Worm (Caenorhabditis elegans) whole organism, early embryonic: Measurements from ENCODE around the gene mam-5.

Experiments used
- B0310.2 ChIP-seq: sonication (generic microtip); optimal IDR thresholded peaks from 2 replicates; lab custom pipeline; 2016; ENCODE audit warnings: mild to moderate bottlenecking, missing genetic modification characterization, missing compliant biosample characterization
- aly-1 ChIP-seq: sonication (generic microtip); optimal IDR thresholded peaks from 2 replicates; lab custom pipeline; 2016; ENCODE audit warnings: missing genetic modification characterization, missing compliant biosample characterization
- ama-1 ChIP-seq: fragments of 150-350 bp; optimal IDR thresholded peaks from 2 replicates; lab custom pipeline; 2014
- hmbx-1 ChIP-seq: sonication (generic microtip); optimal IDR thresholded peaks from 2 replicates; lab custom pipeline; 2016; ENCODE audit warnings: mild to moderate bottlenecking, missing genetic modification characterization, missing compliant biosample characterization
- tbx-37 ChIP-seq: fragments of 200-800 bp; sonication (Bioruptor generic); conservative IDR thresholded peaks from 2 replicates; pipeline ENCODE4 v1.3.6; 2022; ENCODE audit warnings: missing genetic modification reagents, missing genetic modification characterization, missing compliant biosample characterization

DNA sequence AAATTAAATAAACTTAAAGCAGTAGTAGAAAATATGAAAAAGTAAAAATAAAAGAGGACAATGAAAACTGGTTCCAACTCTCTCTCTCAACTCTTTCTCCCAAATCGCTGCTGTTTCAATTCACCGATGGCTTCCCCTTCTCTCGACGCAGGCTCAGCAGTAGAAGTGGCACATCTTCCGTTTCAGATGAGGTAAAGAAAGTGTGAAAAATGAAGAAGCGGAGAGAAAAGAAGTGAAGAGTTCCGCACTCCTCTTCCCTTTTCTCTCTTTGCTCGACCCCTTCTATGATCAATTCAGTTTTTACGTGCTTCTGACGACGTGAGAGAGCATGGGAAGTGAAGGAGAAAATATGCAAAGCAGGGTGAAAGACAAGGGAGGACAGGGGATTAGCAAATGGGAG, 21.8 kb downstream of the mam-5 start:
- TF ChIP-seq ama-1: no peak
- TF ChIP-seq B0310.2 (tag; lab: Kevin White, UChicago): no peak
- no peak for TF ChIP-seq hmbx-1
- TF ChIP-seq aly-1 (tag; lab: Kevin White, UChicago): no peak
- TF ChIP-seq tbx-37 (GFP tag; lab: Robert Waterston, UW): no peak
